Fruit fly (Drosophila melanogaster) whole organism, embryonic: ENCODE measurements around the gene CG13766.

ENCODE experiments used
- Adf1 ChIP-seq: fragments of 200-800 bp; sonication (Bioruptor generic); IDR thresholded peaks from 2 replicates; pipeline ENCODE4 v1.3.6; 2022; ENCODE audit warnings: missing biosample characterization, missing genetic modification characterization
- Bdp1 ChIP-seq: fragments of 200-800 bp; sonication (Bioruptor generic); optimal IDR thresholded peaks from 3 replicates; lab custom pipeline; 2016; ENCODE audit warnings: missing biosample characterization, missing genetic modification characterization
- CG10267 ChIP-seq: fragments of 200-800 bp; sonication (Bioruptor generic); optimal IDR thresholded peaks from 2 replicates; lab custom pipeline; 2018; ENCODE audit warnings: missing biosample characterization, mild to moderate bottlenecking, missing genetic modification characterization, moderate library complexity
- CG10462 ChIP-seq: fragments of 200-800 bp; sonication (Bioruptor generic); optimal IDR thresholded peaks from 2 replicates; lab custom pipeline; 2016; ENCODE audit warnings: missing biosample characterization, missing genetic modification characterization
- CG10565 ChIP-seq: fragments of 200-800 bp; sonication (Bioruptor generic); optimal IDR thresholded peaks from 3 replicates; lab custom pipeline; 2016; ENCODE audit warnings: missing biosample characterization, mild to moderate bottlenecking, missing genetic modification characterization
- CG12071 ChIP-seq: fragments of 200-800 bp; sonication (Bioruptor generic); optimal IDR thresholded peaks from 3 replicates; lab custom pipeline; 2018; ENCODE audit warnings: missing biosample characterization, mild to moderate bottlenecking, missing genetic modification characterization
- CG14710 ChIP-seq: fragments of 200-800 bp; sonication (Bioruptor generic); optimal IDR thresholded peaks from 3 replicates; lab custom pipeline; 2019; ENCODE audit warnings: missing biosample characterization, mild to moderate bottlenecking, missing genetic modification characterization, moderate library complexity
- CG15011 ChIP-seq: fragments of 200-800 bp; sonication (Bioruptor generic); optimal IDR thresholded peaks from 3 replicates; lab custom pipeline; 2018; ENCODE audit warnings: missing biosample characterization, mild to moderate bottlenecking, missing genetic modification characterization
- CG1603 ChIP-seq: fragments of 200-800 bp; sonication (Bioruptor generic); optimal IDR thresholded peaks from 2 replicates; lab custom pipeline; 2019; ENCODE audit warnings: missing biosample characterization, mild to moderate bottlenecking, missing genetic modification characterization, moderate library complexity
- CG2875 ChIP-seq: fragments of 200-800 bp; sonication (Bioruptor generic); optimal IDR thresholded peaks from 2 replicates; lab custom pipeline; 2017; ENCODE audit warnings: missing biosample characterization, mild to moderate bottlenecking, missing genetic modification characterization, missing genetic modification reagents
- CG30431 ChIP-seq: fragments of 200-800 bp; sonication (Bioruptor generic); optimal IDR thresholded peaks from 2 replicates; lab custom pipeline; 2017; ENCODE audit warnings: missing biosample characterization, missing genetic modification characterization
- CG3163 ChIP-seq: fragments of 200-800 bp; sonication (Bioruptor generic); optimal IDR thresholded peaks from 3 replicates; lab custom pipeline; 2016; ENCODE audit warnings: missing biosample characterization, missing genetic modification characterization
- CG33213 ChIP-seq: fragments of 200-800 bp; sonication (Bioruptor generic); optimal IDR thresholded peaks from 3 replicates; lab custom pipeline; 2016; ENCODE audit warnings: missing biosample characterization, missing genetic modification characterization
- CG34376 ChIP-seq: fragments of 200-800 bp; sonication (Bioruptor generic); optimal IDR thresholded peaks from 2 replicates; lab custom pipeline; 2018; ENCODE audit warnings: missing biosample characterization, mild to moderate bottlenecking, missing genetic modification characterization
- CG3726 ChIP-seq: fragments of 200-800 bp; sonication (Bioruptor generic); IDR thresholded peaks from 3 replicates; pipeline ENCODE4, ENCODE4 v1.3.6; 2022; ENCODE audit warnings: missing biosample characterization, missing genetic modification characterization
- CG7963 ChIP-seq: fragments of 200-800 bp; sonication (Bioruptor generic); IDR thresholded peaks from 3 replicates; pipeline ENCODE4 v1.3.6; 2022; ENCODE audit warnings: missing biosample characterization, missing genetic modification characterization; ENCODE audit not compliant: partially characterized antibody
- CG8944 ChIP-seq: fragments of 200-800 bp; sonication (Bioruptor generic); optimal IDR thresholded peaks from 3 replicates; lab custom pipeline; 2016; ENCODE audit warnings: missing biosample characterization, missing genetic modification characterization
- CG9876 ChIP-seq: fragments of 200-800 bp; sonication (Bioruptor generic); optimal IDR thresholded peaks from 2 replicates; lab custom pipeline; 2016; ENCODE audit warnings: missing biosample characterization, missing genetic modification characterization
- CrebB ChIP-seq: fragments of 200-800 bp; sonication (Bioruptor generic); optimal IDR thresholded peaks from 3 replicates; lab custom pipeline; 2018; ENCODE audit warnings: missing biosample characterization, mild to moderate bottlenecking, missing genetic modification characterization
- D19B ChIP-seq: fragments of 200-800 bp; sonication (Bioruptor generic); optimal IDR thresholded peaks from 2 replicates; lab custom pipeline; 2017; ENCODE audit warnings: missing biosample characterization, mild to moderate bottlenecking, missing genetic modification characterization
- Dad ChIP-seq: fragments of 200-800 bp; sonication (Bioruptor generic); optimal IDR thresholded peaks from 3 replicates; lab custom pipeline; 2016; ENCODE audit warnings: missing biosample characterization, missing genetic modification characterization
- Dip2 ChIP-seq: fragments of 200-800 bp; sonication (Bioruptor generic); IDR thresholded peaks from 2 replicates; pipeline ENCODE4 v1.3.6; 2022; ENCODE audit warnings: missing biosample characterization, missing genetic modification characterization
- Drgx ChIP-seq: fragments of 200-800 bp; sonication (Bioruptor generic); IDR thresholded peaks from 2 replicates; pipeline ENCODE4 v1.3.6; 2022; ENCODE audit warnings: missing biosample characterization, missing genetic modification characterization
- E2f2 ChIP-seq: fragments of 200-800 bp; sonication (Bioruptor generic); IDR thresholded peaks from 2 replicates; pipeline ENCODE4 v1.3.6; 2022; ENCODE audit warnings: missing biosample characterization, missing genetic modification characterization
- Fer3 ChIP-seq: fragments of 200-800 bp; sonication (Bioruptor generic); optimal IDR thresholded peaks from 2 replicates; lab custom pipeline; 2018; ENCODE audit warnings: missing biosample characterization, mild to moderate bottlenecking, missing genetic modification characterization, moderate library complexity
- HLH4C ChIP-seq: fragments of 200-800 bp; sonication (Bioruptor generic); IDR thresholded peaks from 3 replicates; pipeline ENCODE4 v1.3.6; 2022; ENCODE audit warnings: missing biosample characterization, missing genetic modification characterization; ENCODE audit not compliant: partially characterized antibody
- Hr39 ChIP-seq: fragments of >200 bp; optimal IDR thresholded peaks from 2 replicates; lab custom pipeline; 2017
- Lim3 ChIP-seq: fragments of 200-800 bp; sonication (Bioruptor generic); IDR thresholded peaks from 2 replicates; pipeline ENCODE4 v1.3.6; 2022; ENCODE audit warnings: missing biosample characterization, missing genetic modification characterization
- MBD-R2 ChIP-seq: fragments of 200-800 bp; sonication (Bioruptor generic); IDR thresholded peaks from 2 replicates; pipeline ENCODE4 v1.3.6; 2022; ENCODE audit warnings: missing biosample characterization, missing genetic modification characterization
- Optix ChIP-seq: fragments of 200-800 bp; sonication (Bioruptor generic); IDR thresholded peaks from 3 replicates; pipeline ENCODE4 v1.3.6; 2022; ENCODE audit warnings: missing biosample characterization, missing genetic modification characterization
- Ptx1 ChIP-seq: fragments of 200-800 bp; sonication (Bioruptor generic); IDR thresholded peaks from 2 replicates; pipeline ENCODE4 v1.3.6; 2022; ENCODE audit warnings: missing biosample characterization, missing genetic modification characterization
- Rx ChIP-seq: fragments of 200-800 bp; sonication (Bioruptor generic); IDR thresholded peaks from 2 replicates; pipeline ENCODE4 v1.3.6; 2022; ENCODE audit warnings: missing biosample characterization, missing genetic modification characterization
- ara ChIP-seq: fragments of 200-800 bp; sonication (Bioruptor generic); IDR thresholded peaks from 2 replicates; pipeline ENCODE4 v1.3.6; 2022; ENCODE audit warnings: missing biosample characterization, missing genetic modification characterization
- bab2 ChIP-seq: fragments of 200-800 bp; sonication (Bioruptor generic); optimal IDR thresholded peaks from 2 replicates; lab custom pipeline; 2016; ENCODE audit warnings: missing biosample characterization, missing genetic modification characterization
- chm ChIP-seq: fragments of 200-800 bp; sonication (Bioruptor generic); IDR thresholded peaks from 2 replicates; pipeline ENCODE4 v1.3.6; 2022; ENCODE audit warnings: missing biosample characterization, missing genetic modification characterization
- croc ChIP-seq: fragments of 200-800 bp; sonication (Bioruptor generic); conservative IDR thresholded peaks from 3 replicates; pipeline ENCODE4 v1.3.6; 2022; ENCODE audit warnings: missing biosample characterization, missing genetic modification characterization
- en ChIP-seq: fragments of 200-800 bp; sonication (Bioruptor generic); optimal IDR thresholded peaks from 2 replicates; lab custom pipeline; 2016; ENCODE audit warnings: missing biosample characterization, missing genetic modification characterization
- fd3F ChIP-seq: fragments of 200-800 bp; sonication (Bioruptor generic); optimal IDR thresholded peaks from 2 replicates; lab custom pipeline; 2018; ENCODE audit warnings: missing biosample characterization, mild to moderate bottlenecking, missing genetic modification characterization, moderate library complexity
- fd64A ChIP-seq: fragments of 200-800 bp; sonication (Bioruptor generic); optimal IDR thresholded peaks from 3 replicates; lab custom pipeline; 2018; ENCODE audit warnings: missing biosample characterization, mild to moderate bottlenecking, missing genetic modification characterization
- gce ChIP-seq: fragments of 200-800 bp; sonication (Bioruptor generic); IDR thresholded peaks from 3 replicates; pipeline ENCODE4 v1.3.6; 2022; ENCODE audit warnings: missing biosample characterization, missing genetic modification characterization
- inv ChIP-seq: fragments of 200-800 bp; sonication (Bioruptor generic); IDR thresholded peaks from 2 replicates; pipeline ENCODE4 v1.3.6; 2022; ENCODE audit warnings: missing biosample characterization, missing genetic modification characterization; ENCODE audit not compliant: partially characterized antibody
- lola ChIP-seq, 3 experiments: fragments of >200 bp in 2 of 3; fragments of 200-800 bp in 1 of 3; sonication (Bioruptor generic) in 1 of 3; optimal IDR thresholded peaks; 2 replicates each; lab custom pipeline; 2017 to 2019; ENCODE audit warnings: missing biosample characterization in 3 of 3, missing genetic modification characterization in 3 of 3, mild to moderate bottlenecking in 1 of 3, moderate library complexity in 1 of 3
- mld ChIP-seq: fragments of 200-800 bp; sonication (Bioruptor generic); IDR thresholded peaks from 3 replicates; pipeline ENCODE4 v1.3.6; 2022; ENCODE audit warnings: missing biosample characterization, missing genetic modification characterization; ENCODE audit not compliant: partially characterized antibody
- onecut ChIP-seq: fragments of 200-800 bp; sonication (Bioruptor generic); IDR thresholded peaks from 2 replicates; pipeline ENCODE4 v1.3.6; 2022; ENCODE audit warnings: missing biosample characterization, missing genetic modification characterization
- phol ChIP-seq: fragments of 200-800 bp; sonication (Bioruptor generic); optimal IDR thresholded peaks from 3 replicates; lab custom pipeline; 2018; ENCODE audit warnings: missing biosample characterization, mild to moderate bottlenecking, missing genetic modification characterization, moderate library complexity
- ro ChIP-seq: fragments of 200-800 bp; sonication (Bioruptor generic); IDR thresholded peaks from 2 replicates; pipeline ENCODE4 v1.3.6; 2022; ENCODE audit warnings: missing biosample characterization, missing genetic modification characterization
- schlank ChIP-seq: fragments of 200-800 bp; sonication (Bioruptor generic); optimal IDR thresholded peaks from 2 replicates; lab custom pipeline; 2018; ENCODE audit warnings: missing biosample characterization, mild to moderate bottlenecking, missing genetic modification characterization
- shn ChIP-seq: fragments of 200-800 bp; sonication (Bioruptor generic); optimal IDR thresholded peaks from 3 replicates; lab custom pipeline; 2016; ENCODE audit warnings: missing biosample characterization, missing genetic modification characterization
- ttk ChIP-seq: fragments of 200-800 bp; sonication (Bioruptor generic); IDR thresholded peaks from 2 replicates; pipeline ENCODE4 v2.1.2; 2022; ENCODE audit warnings: missing biosample characterization, missing genetic modification characterization
- tup ChIP-seq: fragments of 200-800 bp; sonication (Bioruptor generic); optimal IDR thresholded peaks from 2 replicates; lab custom pipeline; 2016; ENCODE audit warnings: missing biosample characterization, mild to moderate bottlenecking, missing genetic modification characterization, moderate library complexity
- zf30C ChIP-seq: fragments of 200-800 bp; sonication (Bioruptor generic); optimal IDR thresholded peaks from 3 replicates; lab custom pipeline; 2018; ENCODE audit warnings: missing biosample characterization, mild to moderate bottlenecking, missing genetic modification characterization

CG13766 gene

dm6 chr2L:6601018-6601505, 35.1 kb upstream of the CG13766 start, which contains the start of gene Dpp10 (continued):
- TF ChIP-seq zf30C (GFP tag; lab: Kevin White, UChicago) (peak; percentile 65), Bdp1 (GFP tag; lab: Kevin White, UChicago) (peak; percentile 73), ttk (GFP tag; lab: Robert Waterston, UW) (peak; percentile 94), CG3163 (peak; percentile 66), D19B (GFP tag; lab: Kevin White, UChicago) (peak; percentile 76), Lim3 (peak; percentile 81; the same call in 1 of the 2 replicates), Optix (peak; percentile 90), CG10462 (GFP tag; lab: Kevin White, UChicago) (peak; percentile 77), onecut (GFP tag; lab: Robert Waterston, UW) (peak; percentile 88), CG7963 (GFP tag; lab: Robert Waterston, UW) (no peak), CG8944 (GFP tag; lab: Kevin White, UChicago) (peak; percentile 85), ro (peak; percentile 82), en (GFP tag; lab: Kevin White, UChicago) (no peak), CG2875 (GFP tag; lab: Kevin White, UChicago) (peak; percentile 51), Dip2 (GFP tag; lab: Robert Waterston, UW) (0 out of 2 replicates have a peak, but pooled peaks have one; percentile 44), Rx (GFP tag; lab: Robert Waterston, UW) (peak; percentile 89), CG10565 (GFP tag; lab: Kevin White, UChicago) (no peak), croc (GFP tag; lab: Robert Waterston, UW) (peak; percentile 82; the same call in 2 of the 3 replicates), bab2 (peak; percentile 88), CrebB (peak; percentile 90), inv (GFP tag; lab: Robert Waterston, UW) (no peak; the same call in 1 of the 2 replicates), CG12071 (GFP tag; lab: Kevin White, UChicago) (peak; percentile 85), CG10267 (tag; lab: Kevin White, UChicago) (peak; percentile 64), Fer3 (tag; lab: Kevin White, UChicago) (peak; percentile 93), CG9876 (GFP tag; lab: Kevin White, UChicago) (peak; percentile 64), CG34376 (peak; percentile 93), HLH4C (peak; percentile 35; the same call in 1 of the 3 replicates), CG33213 (GFP tag; lab: Kevin White, UChicago) (peak; percentile 74), lola (GFP tag; optimal IDR thresholded peaks at IDR 0.05; lab: Kevin White, UChicago) (no peak), Ptx1 (GFP tag; lab: Robert Waterston, UW) (peak; percentile 97), CG14710 (tag; lab: Kevin White, UChicago) (no peak), shn (GFP tag; lab: Kevin White, UChicago) (peak; percentile 81), fd3F (peak; percentile 90), MBD-R2 (peak; percentile 95), CG1603 (peak; percentile 78), mld (GFP tag; lab: Robert Waterston, UW) (no peak), schlank (tag; lab: Kevin White, UChicago) (peak; percentile 85), phol (tag; lab: Kevin White, UChicago) (peak; percentile 75), ara (GFP tag; lab: Robert Waterston, UW) (peak; percentile 77), Adf1 (peak; percentile 85), CG15011 (GFP tag; lab: Kevin White, UChicago) (peak; percentile 85), fd64A (GFP tag; lab: Kevin White, UChicago) (peak; percentile 36), E2f2 (GFP tag; lab: Robert Waterston, UW) (peak; percentile 80), CG30431 (GFP tag; lab: Kevin White, UChicago) (peak; percentile 26), tup (peak; percentile 84), Dad (peak; percentile 91), gce (GFP tag; lab: Robert Waterston, UW) (peak; percentile 83; the same call in 2 of the 3 replicates), Hr39 (lab: Kevin White, UChicago) (no peak), Drgx (GFP tag; lab: Robert Waterston, UW) (peak; percentile 93), chm (GFP tag; lab: Robert Waterston, UW) (peak; percentile 68; the same call in 1 of the 2 replicates), CG3726 (GFP tag; lab: Robert Waterston, UW) (peak; percentile 86)
